Worm (Caenorhabditis elegans) whole organism, L2 larva: ENCODE data around the gene C05E7.3.

Experiments used
- F13H6.1 ChIP-seq: sonication (generic microtip); optimal IDR thresholded peaks from 2 replicates; lab custom pipeline; 2016; ENCODE audit warnings: missing genetic modification characterization, missing compliant biosample characterization
- ama-1 ChIP-seq: fragments of 150-350 bp; optimal IDR thresholded peaks from 2 replicates; lab custom pipeline; 2018; ENCODE audit warnings: inconsistent platforms
- blmp-1 ChIP-seq: sonication (generic microtip); optimal IDR thresholded peaks from 2 replicates; lab custom pipeline; 2017; ENCODE audit warnings: missing genetic modification characterization, mild to moderate bottlenecking, missing compliant biosample characterization, antibody characterized with exemption, moderate library complexity; ENCODE audit not compliant: insufficient read depth
- elt-1 ChIP-seq: fragments of 150-350 bp; optimal IDR thresholded peaks from 2 replicates; lab custom pipeline; 2014; ENCODE audit warnings: missing biosample characterization, missing genetic modification characterization
- fos-1 ChIP-seq: fragments of 150-350 bp; optimal IDR thresholded peaks from 2 replicates; lab custom pipeline; 2014; ENCODE audit warnings: missing biosample characterization, missing genetic modification characterization
- mdl-1 ChIP-seq, 2 experiments: fragments of 150-350 bp in 1 of 2; sonication (generic microtip) in 1 of 2; optimal IDR thresholded peaks; 2 replicates each; lab custom pipeline; 2017; ENCODE audit warnings: missing biosample characterization in 2 of 2, missing genetic modification characterization in 2 of 2
- nhr-11 ChIP-seq: fragments of 150-350 bp; optimal IDR thresholded peaks from 2 replicates; lab custom pipeline; 2014; ENCODE audit warnings: missing biosample characterization, missing genetic modification characterization
- nhr-21 ChIP-seq: fragments of 150-350 bp; optimal IDR thresholded peaks from 2 replicates; lab custom pipeline; 2014; ENCODE audit warnings: missing biosample characterization, missing genetic modification characterization
- nhr-77 ChIP-seq: fragments of 150-350 bp; optimal IDR thresholded peaks from 2 replicates; lab custom pipeline; 2014; ENCODE audit warnings: missing biosample characterization, missing genetic modification characterization
- snpc-4 ChIP-seq: fragments of 150-350 bp; optimal IDR thresholded peaks from 2 replicates; lab custom pipeline; 2014; ENCODE audit warnings: missing biosample characterization, missing genetic modification characterization
- unc-62 ChIP-seq: fragments of 150-350 bp; optimal IDR thresholded peaks from 2 replicates; lab custom pipeline; 2014; ENCODE audit warnings: missing biosample characterization, missing genetic modification reagents, missing genetic modification characterization

ce11 chrX:12916418-12916817, 30.0 kb downstream of the C05E7.3 start:
- no peak for TF ChIP-seq mdl-1 (tag; optimal IDR thresholded peaks at IDR 0.05; lab: Kevin White, UChicago)
- TF ChIP-seq snpc-4 (tag; lab: Kevin White, UChicago) = no peak
- no peak for TF ChIP-seq fos-1 (tag; lab: Kevin White, UChicago)
- no peak for TF ChIP-seq nhr-21 (tag; lab: Kevin White, UChicago)
- TF ChIP-seq ama-1 (lab: Kevin White, UChicago) = no peak
- no peak for TF ChIP-seq unc-62 (GFP tag; lab: Kevin White, UChicago)
- no peak for TF ChIP-seq nhr-11 (tag; lab: Kevin White, UChicago)
- TF ChIP-seq nhr-77 (tag; lab: Kevin White, UChicago) = no peak
- no peak for TF ChIP-seq blmp-1 (tag; lab: Kevin White, UChicago)
- TF ChIP-seq elt-1 = no peak
- no peak for TF ChIP-seq F13H6.1
